Worm (Caenorhabditis elegans) whole organism, L2 larva: ENCODE measurements around the gene F49E2.5.

Experiments used
- R02D3.7 ChIP-seq: fragments of 150-350 bp; optimal IDR thresholded peaks from 2 replicates; lab custom pipeline; 2014; ENCODE audit warnings: missing biosample characterization, missing genetic modification characterization
- ZK546.5 ChIP-seq: sonication (generic microtip); optimal IDR thresholded peaks from 2 replicates; lab custom pipeline; 2017; ENCODE audit warnings: missing biosample characterization, missing genetic modification characterization
- blmp-1 ChIP-seq: sonication (generic microtip); optimal IDR thresholded peaks from 2 replicates; lab custom pipeline; 2017; ENCODE audit warnings: missing genetic modification characterization, mild to moderate bottlenecking, missing compliant biosample characterization, antibody characterized with exemption, moderate library complexity; ENCODE audit not compliant: insufficient read depth
- ceh-16 ChIP-seq: fragments of 150-350 bp; optimal IDR thresholded peaks from 2 replicates; lab custom pipeline; 2014; ENCODE audit warnings: missing biosample characterization, missing genetic modification characterization
- egl-27 ChIP-seq: sonication (generic microtip); optimal IDR thresholded peaks from 3 replicates; lab custom pipeline; 2017; ENCODE audit warnings: missing biosample characterization, missing genetic modification reagents, missing genetic modification characterization
- elt-1 ChIP-seq: fragments of 150-350 bp; optimal IDR thresholded peaks from 2 replicates; lab custom pipeline; 2014; ENCODE audit warnings: missing biosample characterization, missing genetic modification characterization
- fos-1 ChIP-seq: fragments of 150-350 bp; optimal IDR thresholded peaks from 2 replicates; lab custom pipeline; 2014; ENCODE audit warnings: missing biosample characterization, missing genetic modification characterization
- lin-13 ChIP-seq: fragments of 150-350 bp; optimal IDR thresholded peaks from 2 replicates; lab custom pipeline; 2014; ENCODE audit warnings: missing biosample characterization, missing genetic modification reagents, missing genetic modification characterization
- lin-39 ChIP-seq: fragments of 150-350 bp; optimal IDR thresholded peaks from 2 replicates; lab custom pipeline; 2014; ENCODE audit warnings: missing biosample characterization, missing genetic modification reagents, missing genetic modification characterization
- nhr-12 ChIP-seq: fragments of 150-350 bp; optimal IDR thresholded peaks from 2 replicates; lab custom pipeline; 2014; ENCODE audit warnings: missing biosample characterization, missing genetic modification characterization
- nhr-77 ChIP-seq: fragments of 150-350 bp; optimal IDR thresholded peaks from 2 replicates; lab custom pipeline; 2014; ENCODE audit warnings: missing biosample characterization, missing genetic modification characterization
- skn-1 ChIP-seq: sonication (generic microtip); optimal IDR thresholded peaks from 2 replicates; lab custom pipeline; 2017; ENCODE audit warnings: missing biosample characterization, missing genetic modification characterization
- snpc-4 ChIP-seq: fragments of 150-350 bp; optimal IDR thresholded peaks from 2 replicates; lab custom pipeline; 2014; ENCODE audit warnings: missing biosample characterization, missing genetic modification characterization
- ztf-4 ChIP-seq: fragments of 150-350 bp; optimal IDR thresholded peaks from 2 replicates; lab custom pipeline; 2014; ENCODE audit warnings: missing biosample characterization, missing genetic modification characterization

DNA sequence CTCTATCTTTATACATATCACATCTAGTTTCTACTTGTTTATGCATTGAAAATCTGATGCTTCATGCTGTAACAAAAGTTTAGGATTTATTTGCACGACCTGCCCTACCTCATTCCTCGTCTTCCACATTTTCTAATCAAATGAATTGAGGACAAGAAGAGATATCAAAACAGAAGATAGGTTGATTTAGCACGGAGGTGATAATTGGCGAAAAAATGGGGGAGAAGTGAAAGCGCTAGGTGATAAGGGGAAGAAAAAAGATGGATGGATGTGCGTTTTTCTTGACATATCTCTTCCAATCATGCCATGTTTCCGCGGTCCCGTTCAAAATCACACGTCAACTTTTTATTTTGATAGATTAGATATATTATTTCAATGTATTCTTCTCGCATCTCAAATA lies 64.7 kb downstream of the F49E2.5 start:
- no peak for TF ChIP-seq ZK546.5
- TF ChIP-seq fos-1 (tag; lab: Kevin White, UChicago) = peak; percentile 32
- no peak for TF ChIP-seq skn-1 (tag; lab: Kevin White, UChicago)
- no peak for TF ChIP-seq ceh-16 (tag; lab: Kevin White, UChicago)
- TF ChIP-seq R02D3.7 (tag; lab: Kevin White, UChicago) = no peak
- no peak for TF ChIP-seq nhr-77 (tag; lab: Kevin White, UChicago)
- peak; percentile 68 for TF ChIP-seq blmp-1 (tag; lab: Kevin White, UChicago)
- TF ChIP-seq lin-13 = no peak
- TF ChIP-seq nhr-12 (tag; lab: Kevin White, UChicago) = no peak
- no peak for TF ChIP-seq lin-39 (tag; lab: Kevin White, UChicago)
- no peak for TF ChIP-seq snpc-4
- no peak for TF ChIP-seq elt-1 (tag; lab: Kevin White, UChicago)
- no peak for TF ChIP-seq egl-27 (tag; lab: Kevin White, UChicago)
- TF ChIP-seq ztf-4 (tag; lab: Kevin White, UChicago) = no peak
